Fruit fly (Drosophila melanogaster): ENCODE results near the gene Slimp.

Slimp gene

dm6 chr3R:24162774-24163555, 14.2 kb upstream of the Slimp start, which contains the start of gene mRpS24:
mRpS24 (minus strand) TSS chr3R:24163545.
- no peak for TF ChIP-seq Abd-B (GFP tag; optimal IDR thresholded peaks at IDR 0.05)
- TF ChIP-seq brk (GFP tag; optimal IDR thresholded peaks at IDR 0.05) = no peak
- TF ChIP-seq Sp1 (GFP tag; optimal IDR thresholded peaks at IDR 0.05) = no peak
- no peak for TF ChIP-seq jim (GFP tag; optimal IDR thresholded peaks at IDR 0.05)

DNA sequence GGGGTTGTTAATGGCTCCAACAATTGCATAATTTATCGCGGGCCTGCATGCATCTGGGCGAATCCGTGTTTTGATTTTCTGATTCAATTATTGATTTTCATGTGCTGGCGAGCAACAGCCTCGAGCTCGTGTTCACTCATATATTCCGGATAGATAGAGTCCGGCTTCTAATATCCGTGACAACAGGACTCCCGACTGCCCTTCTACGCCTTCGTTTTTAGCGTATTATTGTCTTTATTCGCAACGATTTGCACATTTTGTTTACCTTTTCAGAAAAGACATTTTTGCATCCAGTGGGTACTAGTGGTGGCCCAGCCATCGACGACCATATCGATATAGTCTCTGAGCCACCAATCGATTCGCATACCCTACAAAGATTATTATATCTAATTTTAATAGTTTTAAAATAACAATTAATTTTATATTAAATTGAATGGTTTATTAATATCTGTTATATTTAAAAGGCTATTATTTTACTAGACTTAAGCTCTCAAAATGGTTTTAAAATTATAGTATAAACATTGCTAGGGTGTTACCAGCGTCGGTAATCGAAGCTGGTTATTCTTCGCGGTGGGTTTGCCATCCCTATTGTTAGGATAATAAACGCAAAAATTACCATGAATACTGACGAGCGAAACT, 12.5 kb upstream of the Slimp start, which contains the start of the genes Myo95E and TBC1d7:
Myo95E (minus strand) TSS at position 326 of the 639 bp plus-strand sequence.
TBC1d7 (plus strand) TSS at position 555 of the 639 bp plus-strand sequence.
- peak; percentile 89 for TF ChIP-seq rgr (GFP tag; optimal IDR thresholded peaks at IDR 0.05)
- TF ChIP-seq Sp1 (GFP tag; optimal IDR thresholded peaks at IDR 0.05) = peak; percentile 90
- TF ChIP-seq Rel (GFP tag; optimal IDR thresholded peaks at IDR 0.05) = no peak
- TF ChIP-seq Rel (tag; optimal IDR thresholded peaks at IDR 0.05) = peak; percentile 71
- TF ChIP-seq woc (GFP tag; optimal IDR thresholded peaks at IDR 0.05) = peak; percentile 74
- peak; percentile 83 for TF ChIP-seq OdsH (GFP tag; optimal IDR thresholded peaks at IDR 0.05)
- peak; percentile 47 for TF ChIP-seq Jra (GFP tag; optimal IDR thresholded peaks at IDR 0.05)
- peak; percentile 39 for TF ChIP-seq dsf (GFP tag; optimal IDR thresholded peaks at IDR 0.05; ENCODE audit: borderline replicate concordance)
- no peak for TF ChIP-seq Abd-B (GFP tag; optimal IDR thresholded peaks at IDR 0.05)
- TF ChIP-seq psq (GFP tag; optimal IDR thresholded peaks at IDR 0.05) = peak; percentile 82
- TF ChIP-seq CG32264 (GFP tag; optimal IDR thresholded peaks at IDR 0.05) = peak; percentile 46
- TF ChIP-seq fru (GFP tag; optimal IDR thresholded peaks at IDR 0.05) = no peak
- peak; percentile 85 for TF ChIP-seq CG9705 (GFP tag; optimal IDR thresholded peaks at IDR 0.05)
- TF ChIP-seq dmrt93B (GFP tag; optimal IDR thresholded peaks at IDR 0.05) = peak; percentile 91
- TF ChIP-seq sv (GFP tag; optimal IDR thresholded peaks at IDR 0.05) = peak; percentile 48
- peak in 1 of 2 experiments; percentile 90 for TF ChIP-seq foxo (GFP tag; optimal IDR thresholded peaks at IDR 0.05)
- peak; percentile 80 for TF ChIP-seq Hnf4 (GFP tag; optimal IDR thresholded peaks at IDR 0.05)
- no peak for TF ChIP-seq CrebA (GFP tag; optimal IDR thresholded peaks at IDR 0.05; ENCODE audit: borderline replicate concordance)
- peak; percentile 96 for TF ChIP-seq HLH106 (tag; optimal IDR thresholded peaks at IDR 0.05)
- TF ChIP-seq ey (GFP tag; optimal IDR thresholded peaks at IDR 0.05) = peak; percentile 58
- no peak for TF ChIP-seq br (GFP tag; optimal IDR thresholded peaks at IDR 0.05)

DNA sequence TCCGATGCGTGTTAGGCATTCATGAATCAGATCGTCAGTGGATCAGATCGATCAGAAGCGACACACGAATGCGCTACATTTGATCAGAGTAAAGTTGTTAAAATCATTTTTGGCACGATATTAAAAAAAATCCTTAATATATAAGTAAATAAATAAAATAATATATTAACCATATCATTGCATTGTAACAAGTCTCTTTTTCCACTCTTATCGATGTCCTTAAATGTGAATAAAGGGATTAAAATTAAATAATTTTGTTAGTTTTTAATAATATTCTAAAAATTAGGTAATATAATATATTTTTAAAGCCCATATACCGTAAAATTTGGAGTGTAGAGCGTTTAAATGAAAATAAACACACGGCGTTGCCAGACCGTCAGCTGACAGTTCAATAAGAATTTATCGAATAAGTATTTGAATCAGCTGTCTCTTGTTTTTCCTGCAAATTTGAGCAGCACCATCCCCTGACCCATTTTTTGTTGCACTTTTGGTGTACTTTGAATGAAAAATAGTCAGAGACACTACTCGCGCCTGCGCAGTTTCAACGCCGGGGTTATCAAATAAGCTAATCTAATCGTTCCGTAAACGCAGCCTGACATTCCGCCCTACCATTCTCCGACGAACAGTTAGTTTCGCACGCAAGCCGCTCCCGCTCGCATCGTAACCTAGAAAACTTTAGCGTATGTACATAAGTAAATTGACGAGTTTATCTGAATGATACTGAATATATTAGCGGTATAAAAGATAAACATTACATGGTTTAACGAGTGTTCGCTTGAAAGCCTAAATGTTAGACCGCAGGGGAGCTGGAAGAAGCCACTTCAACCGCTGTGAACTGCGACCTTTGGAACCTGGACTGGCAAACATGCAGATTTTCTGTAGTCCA, 3.4 kb upstream of the Slimp start, which contains the start of the genes p38a and CG6178:
p38a (minus strand) TSS at position 398 of the 886 bp plus-strand sequence.
CG6178 (plus strand) TSS at position 424 of the 886 bp plus-strand sequence.
- TF ChIP-seq br (GFP tag; optimal IDR thresholded peaks at IDR 0.05) = peak; percentile 85
- peak; percentile 66 for TF ChIP-seq dsf (GFP tag; optimal IDR thresholded peaks at IDR 0.05; ENCODE audit: borderline replicate concordance)
- TF ChIP-seq Myc (optimal IDR thresholded peaks at IDR 0.05) = peak; percentile 55
- TF ChIP-seq psq (GFP tag; optimal IDR thresholded peaks at IDR 0.05) = peak; percentile 97
- TF ChIP-seq sv (GFP tag; optimal IDR thresholded peaks at IDR 0.05) = peak; percentile 56
- TF ChIP-seq brk (GFP tag; optimal IDR thresholded peaks at IDR 0.05) = no peak
- peak; percentile 94 for TF ChIP-seq OdsH (GFP tag; optimal IDR thresholded peaks at IDR 0.05)
- TF ChIP-seq jim (GFP tag; optimal IDR thresholded peaks at IDR 0.05) = no peak
- peak; percentile 92 for TF ChIP-seq fru (GFP tag; optimal IDR thresholded peaks at IDR 0.05)
- TF ChIP-seq HLH106 (tag; optimal IDR thresholded peaks at IDR 0.05) = peak; percentile 99
- TF ChIP-seq Mio (GFP tag; optimal IDR thresholded peaks at IDR 0.05) = peak; percentile 37
- TF ChIP-seq Abd-B (GFP tag; optimal IDR thresholded peaks at IDR 0.05) = no peak
- TF ChIP-seq sage (GFP tag; optimal IDR thresholded peaks at IDR 0.05) = peak; percentile 65
- TF ChIP-seq usp (GFP tag; optimal IDR thresholded peaks at IDR 0.05) = no peak
- TF ChIP-seq tai (GFP tag; optimal IDR thresholded peaks at IDR 0.05) = no peak
- TF ChIP-seq Rel (GFP tag; optimal IDR thresholded peaks at IDR 0.05) = peak; percentile 37
- peak; percentile 86 for TF ChIP-seq Rel (tag; optimal IDR thresholded peaks at IDR 0.05)
- no peak for TF ChIP-seq pan (optimal IDR thresholded peaks at IDR 0.05)
- peak; percentile 55 for TF ChIP-seq woc (GFP tag; optimal IDR thresholded peaks at IDR 0.05)
- TF ChIP-seq Hr78 (GFP tag; optimal IDR thresholded peaks at IDR 0.05) = no peak
- TF ChIP-seq CrebA (GFP tag; optimal IDR thresholded peaks at IDR 0.05; ENCODE audit: borderline replicate concordance) = no peak
- TF ChIP-seq Hnf4 (GFP tag; optimal IDR thresholded peaks at IDR 0.05) = peak; percentile 62
- no peak for TF ChIP-seq N (GFP tag; optimal IDR thresholded peaks at IDR 0.05)
- TF ChIP-seq CG32264 (GFP tag; optimal IDR thresholded peaks at IDR 0.05) = peak; percentile 20
- peak; percentile 95 for TF ChIP-seq rgr (GFP tag; optimal IDR thresholded peaks at IDR 0.05)
- no peak for TF ChIP-seq lola (GFP tag; optimal IDR thresholded peaks at IDR 0.05)
- peak; percentile 98 for TF ChIP-seq dmrt93B (GFP tag; optimal IDR thresholded peaks at IDR 0.05)
- TF ChIP-seq Vsx2 (GFP tag; optimal IDR thresholded peaks at IDR 0.05; ENCODE audit: partially characterized antibody) = no peak
- TF ChIP-seq GATAd (GFP tag; optimal IDR thresholded peaks at IDR 0.05) = no peak
- TF ChIP-seq Jra (GFP tag; optimal IDR thresholded peaks at IDR 0.05) = peak; percentile 66
- TF ChIP-seq ey (GFP tag; optimal IDR thresholded peaks at IDR 0.05) = peak; percentile 73
- peak; percentile 86 for TF ChIP-seq h (GFP tag; optimal IDR thresholded peaks at IDR 0.05)
- TF ChIP-seq dl (GFP tag; optimal IDR thresholded peaks at IDR 0.05; ENCODE audit: insufficient read depth in 1 of 2, partially characterized antibody in 2 of 2) = no peak
- peak; percentile 99 for TF ChIP-seq Sp1 (GFP tag; optimal IDR thresholded peaks at IDR 0.05)
- peak; percentile 91 for TF ChIP-seq CG9705 (GFP tag; optimal IDR thresholded peaks at IDR 0.05)
- peak in 1 of 2 experiments; percentile 96 for TF ChIP-seq foxo (GFP tag; optimal IDR thresholded peaks at IDR 0.05)
- TF ChIP-seq Hr83 (GFP tag; optimal IDR thresholded peaks at IDR 0.05; ENCODE audit: poor library complexity, severe bottlenecking) = peak; percentile 64

Data from whole organism, wandering third instar larva.